Fruit fly (Drosophila melanogaster): Measurements from ENCODE around the gene CG4598.
A peak's percentile ranks its signal among the peaks of the same experiment; 100 is the strongest.

The CG4598 gene

DNA sequence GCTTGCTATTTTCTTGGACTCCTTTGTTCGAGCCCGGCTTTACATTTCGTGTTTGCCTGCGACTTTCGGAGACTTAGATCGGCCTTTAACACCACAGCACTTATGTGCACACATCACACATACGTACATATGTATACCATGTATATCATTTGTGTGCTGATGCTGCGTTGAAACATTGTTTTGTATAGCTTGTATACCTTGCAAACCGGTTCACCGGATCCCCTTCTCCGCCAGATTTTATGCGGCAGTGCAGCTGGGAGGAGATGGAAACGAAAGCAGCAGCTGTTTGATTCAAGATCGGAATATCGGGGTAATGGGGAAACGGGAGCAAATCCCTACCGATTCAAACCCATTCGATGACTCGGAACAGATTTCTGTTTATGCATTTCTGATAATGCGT lies 27.6 kb downstream of the CG4598 start:
- TF ChIP-seq HHEX (GFP tag; optimal IDR thresholded peaks at IDR 0.05) (no peak), CG30020 (tag; optimal IDR thresholded peaks at IDR 0.05) (no peak), CG5953 (GFP tag; IDR thresholded peaks at IDR 0.05) (no peak), lbe (GFP tag; optimal IDR thresholded peaks at IDR 0.05) (no peak), disco-r (GFP tag; optimal IDR thresholded peaks at IDR 0.05) (no peak), CG17328 (GFP tag; IDR thresholded peaks at IDR 0.05) (no peak), pros (GFP tag; optimal IDR thresholded peaks at IDR 0.05) (no peak), Bgb (GFP tag; IDR thresholded peaks at IDR 0.05; ENCODE audit: partially characterized antibody) (no peak), CG3726 (GFP tag; IDR thresholded peaks at IDR 0.05) (no peak), klu (GFP tag; IDR thresholded peaks at IDR 0.05) (no peak), Neu2 (GFP tag; optimal IDR thresholded peaks at IDR 0.05; ENCODE audit: borderline replicate concordance) (no peak), CG14014 (GFP tag; IDR thresholded peaks at IDR 0.05) (no peak), CG10959 (GFP tag; IDR thresholded peaks at IDR 0.05) (no peak), Fer2 (tag; optimal IDR thresholded peaks at IDR 0.05) (no peak), so (GFP tag; IDR thresholded peaks at IDR 0.05) (no peak), en (GFP tag; optimal IDR thresholded peaks at IDR 0.05) (no peak), tll (GFP tag; optimal IDR thresholded peaks at IDR 0.05) (peak in 1 of 2 experiments; percentile 20), Lim3 (GFP tag; IDR thresholded peaks at IDR 0.05) (no peak), CG16863 (GFP tag; optimal IDR thresholded peaks at IDR 0.05) (no peak), sd (tag; optimal IDR thresholded peaks at IDR 0.05) (no peak), CG17802 (tag; optimal IDR thresholded peaks at IDR 0.05) (no peak), Sox100B (GFP tag; optimal IDR thresholded peaks at IDR 0.05) (no peak), lab (GFP tag; optimal IDR thresholded peaks at IDR 0.05) (no peak), Dll (GFP tag; IDR thresholded peaks at IDR 0.05; ENCODE audit: partially characterized antibody) (no peak), jing (GFP tag; optimal IDR thresholded peaks at IDR 0.05) (no peak), CG15073 (GFP tag; optimal IDR thresholded peaks at IDR 0.05) (no peak), CG7786 (GFP tag; optimal IDR thresholded peaks at IDR 0.05) (no peak), Med (GFP tag) (peak; percentile 74), crol (GFP tag; IDR thresholded peaks at IDR 0.05) (peak; percentile 45; the same call in 1 of the 2 replicates), dm (GFP tag; optimal IDR thresholded peaks at IDR 0.05) (no peak), oc (tag; optimal IDR thresholded peaks at IDR 0.05) (peak; percentile 19), CG17829 (tag; optimal IDR thresholded peaks at IDR 0.05) (no peak), CG6765 (GFP tag; optimal IDR thresholded peaks at IDR 0.05) (no peak), eve (GFP tag; optimal IDR thresholded peaks at IDR 0.05) (no peak), z (GFP tag; IDR thresholded peaks at IDR 0.05) (no peak), scrt (GFP tag; optimal IDR thresholded peaks at IDR 0.05) (no peak), CG12769 (tag; optimal IDR thresholded peaks at IDR 0.05) (peak; percentile 16), CG10147 (GFP tag; optimal IDR thresholded peaks at IDR 0.05) (no peak), row (GFP tag; IDR thresholded peaks at IDR 0.05) (no peak), CG10431 (GFP tag; optimal IDR thresholded peaks at IDR 0.05) (peak; percentile 98), kni (GFP tag; optimal IDR thresholded peaks at IDR 0.05) (peak; percentile 79), CG5180 (GFP tag; optimal IDR thresholded peaks at IDR 0.05) (no peak), repo (GFP tag; optimal IDR thresholded peaks at IDR 0.05) (no peak), D (optimal IDR thresholded peaks at IDR 0.05) (no peak), D (GFP tag; optimal IDR thresholded peaks at IDR 0.05) (no peak), Pdp1 (GFP tag; optimal IDR thresholded peaks at IDR 0.05) (no peak), CG10979 (tag; optimal IDR thresholded peaks at IDR 0.05) (no peak), CG9817 (tag; optimal IDR thresholded peaks at IDR 0.05) (no peak), Hr78 (GFP tag; optimal IDR thresholded peaks at IDR 0.05) (peak in 1 of 2 experiments; percentile 35), E2f2 (GFP tag; IDR thresholded peaks at IDR 0.05) (no peak), hbn (GFP tag; IDR thresholded peaks at IDR 0.05; ENCODE audit: partially characterized antibody) (no peak)

Data from whole organism, embryonic.